ENCODE assay signal across 1 fruit fly cellular context in genomic region chr2L:12004211-12004979, dm6.
TF ChIP-seq lines count a peak whose summit lies in the region.

No protein-coding gene starts in this region.

TF ChIP-seq in whole organism, embryonic, 481 proteins besides CTCF, POLR2A, EP300 and RAD21 (continued from another document and continues in another):
- TF ChIP-seq CG33213 (GFP tag; optimal IDR thresholded peaks at IDR 0.05; lab: Kevin White, UChicago) (peak; percentile 49), pb (GFP tag; optimal IDR thresholded peaks at IDR 0.05; lab: Kevin White, UChicago) (no peak), zf30C (GFP tag; optimal IDR thresholded peaks at IDR 0.05; lab: Kevin White, UChicago) (no peak), Bdp1 (GFP tag; optimal IDR thresholded peaks at IDR 0.05; lab: Kevin White, UChicago) (peak; percentile 47), CG8089 (GFP tag; optimal IDR thresholded peaks at IDR 0.05; lab: Kevin White, UChicago) (peak; percentile 78), CG42726 (GFP tag; IDR thresholded peaks at IDR 0.05; lab: Robert Waterston, UW; ENCODE audit: partially characterized antibody) (no peak), org-1 (GFP tag; optimal IDR thresholded peaks at IDR 0.05; lab: Kevin White, UChicago) (peak; percentile 85), NFAT (GFP tag; IDR thresholded peaks at IDR 0.05; lab: Robert Waterston, UW) (no peak), cwo (GFP tag; optimal IDR thresholded peaks at IDR 0.05; lab: Kevin White, UChicago) (peak; percentile 47), CG10462 (GFP tag; optimal IDR thresholded peaks at IDR 0.05; lab: Kevin White, UChicago) (peak; percentile 12), Tbp (GFP tag; optimal IDR thresholded peaks at IDR 0.05; lab: Kevin White, UChicago) (no peak), CG5180 (GFP tag; optimal IDR thresholded peaks at IDR 0.05; lab: Kevin White, UChicago) (peak; percentile 69), psq (GFP tag; optimal IDR thresholded peaks at IDR 0.05; lab: Kevin White, UChicago) (peak; percentile 9), croc (GFP tag; conservative IDR thresholded peaks at IDR 0.05; lab: Robert Waterston, UW) (no peak; the same call in 1 of the 3 replicates), CG12769 (tag; optimal IDR thresholded peaks at IDR 0.05; lab: Kevin White, UChicago) (peak; percentile 91), lilli (GFP tag; optimal IDR thresholded peaks at IDR 0.05; lab: Kevin White, UChicago) (peak; percentile 35), Fer3 (tag; optimal IDR thresholded peaks at IDR 0.05; lab: Kevin White, UChicago) (peak; percentile 20), dpn (GFP tag; optimal IDR thresholded peaks at IDR 0.05; lab: Kevin White, UChicago) (peak; percentile 33 to 50), dmrt11E (tag; optimal IDR thresholded peaks at IDR 0.05; lab: Kevin White, UChicago) (peak; percentile 70), grau (tag; optimal IDR thresholded peaks at IDR 0.05; lab: Kevin White, UChicago) (peak; percentile 22), Atf-2 (GFP tag; optimal IDR thresholded peaks at IDR 0.05; lab: Kevin White, UChicago) (peak; percentile 5), CG14860 (GFP tag; IDR thresholded peaks at IDR 0.05; lab: Robert Waterston, UW; ENCODE audit: partially characterized antibody) (no peak), trh (GFP tag; optimal IDR thresholded peaks at IDR 0.05; lab: Kevin White, UChicago) (peak; percentile 58), D19A (tag; optimal IDR thresholded peaks at IDR 0.05; lab: Kevin White, UChicago) (peak; percentile 52), sug (tag; optimal IDR thresholded peaks at IDR 0.05; lab: Kevin White, UChicago) (peak; percentile 85), CG15073 (GFP tag; optimal IDR thresholded peaks at IDR 0.05; lab: Kevin White, UChicago) (no peak), emc (GFP tag; optimal IDR thresholded peaks at IDR 0.05; lab: Kevin White, UChicago) (peak; percentile 35), NfI (GFP tag; optimal IDR thresholded peaks at IDR 0.05; lab: Kevin White, UChicago) (peak; percentile 22), nerfin-1 (tag; optimal IDR thresholded peaks at IDR 0.05; lab: Kevin White, UChicago) (no peak), gem (tag; optimal IDR thresholded peaks at IDR 0.05; lab: Kevin White, UChicago) (peak; percentile 77), dati (GFP tag; IDR thresholded peaks at IDR 0.05; lab: Robert Waterston, UW) (no peak), aop (GFP tag; IDR thresholded peaks at IDR 0.05; lab: Robert Waterston, UW) (no peak), gcm (GFP tag; optimal IDR thresholded peaks at IDR 0.05; lab: Kevin White, UChicago) (peak; percentile 68), HHEX (GFP tag; optimal IDR thresholded peaks at IDR 0.05; lab: Kevin White, UChicago) (peak; percentile 79), Chrac-16 (GFP tag; optimal IDR thresholded peaks at IDR 0.05; lab: Kevin White, UChicago) (no peak), Camta (GFP tag; optimal IDR thresholded peaks at IDR 0.05; lab: Kevin White, UChicago) (peak; percentile 72), sisA (GFP tag; IDR thresholded peaks at IDR 0.05; lab: Robert Waterston, UW) (no peak), Kr (GFP tag; optimal IDR thresholded peaks at IDR 0.05; lab: Kevin White, UChicago) (peak; percentile 89), CG15696 (tag; optimal IDR thresholded peaks at IDR 0.05; lab: Kevin White, UChicago) (peak; percentile 77), pita (GFP tag; optimal IDR thresholded peaks at IDR 0.05; lab: Kevin White, UChicago) (no peak), ato (GFP tag; IDR thresholded peaks at IDR 0.05; lab: Robert Waterston, UW; ENCODE audit: partially characterized antibody) (no peak), CG11398 (GFP tag; optimal IDR thresholded peaks at IDR 0.05; lab: Kevin White, UChicago) (peak; percentile 86), wor (GFP tag; IDR thresholded peaks at IDR 0.05; lab: Robert Waterston, UW) (no peak), hth (optimal IDR thresholded peaks at IDR 0.05; lab: Kevin White, UChicago) (no peak), Mad (GFP tag; optimal IDR thresholded peaks at IDR 0.05; lab: Kevin White, UChicago) (peak; percentile 31), CG9817 (tag; optimal IDR thresholded peaks at IDR 0.05; lab: Kevin White, UChicago) (peak; percentile 12), trem (tag; optimal IDR thresholded peaks at IDR 0.05; lab: Kevin White, UChicago) (peak; percentile 20), Hr51 (GFP tag; optimal IDR thresholded peaks at IDR 0.05; lab: Kevin White, UChicago) (peak in 1 of 2 experiments; percentile 15), bsh (GFP tag; optimal IDR thresholded peaks at IDR 0.05; lab: Kevin White, UChicago) (peak in 1 of 2 experiments; percentile 80), Lhr (GFP tag; optimal IDR thresholded peaks at IDR 0.05; lab: Kevin White, UChicago) (no peak), CG1602 (GFP tag; optimal IDR thresholded peaks at IDR 0.05; lab: Kevin White, UChicago) (peak; percentile 8), Xbp1 (GFP tag; optimal IDR thresholded peaks at IDR 0.05; lab: Kevin White, UChicago) (peak; percentile 17), CG11247 (GFP tag; IDR thresholded peaks at IDR 0.05; lab: Robert Waterston, UW) (no peak), CG31388 (GFP tag; optimal IDR thresholded peaks at IDR 0.05; lab: Kevin White, UChicago) (no peak), slp2 (GFP tag; optimal IDR thresholded peaks at IDR 0.05; lab: Kevin White, UChicago) (peak; percentile 7), CG15479 (GFP tag; optimal IDR thresholded peaks at IDR 0.05; lab: Kevin White, UChicago) (no peak), cad (GFP tag; optimal IDR thresholded peaks at IDR 0.05; lab: Kevin White, UChicago) (no peak), da (GFP tag; optimal IDR thresholded peaks at IDR 0.05; lab: Kevin White, UChicago) (no peak), CG4854 (GFP tag; optimal IDR thresholded peaks at IDR 0.05; lab: Kevin White, UChicago) (peak; percentile 45), abd-A (tag; optimal IDR thresholded peaks at IDR 0.05; lab: Kevin White, UChicago) (peak; percentile 97), CG7987 (GFP tag; optimal IDR thresholded peaks at IDR 0.05; lab: Kevin White, UChicago) (peak; percentile 62), Xrp1 (GFP tag; IDR thresholded peaks at IDR 0.05; lab: Robert Waterston, UW) (no peak), ind (GFP tag; optimal IDR thresholded peaks at IDR 0.05; lab: Kevin White, UChicago) (no peak), sim (GFP tag; IDR thresholded peaks at IDR 0.05; lab: Robert Waterston, UW) (no peak), CG6813 (GFP tag; optimal IDR thresholded peaks at IDR 0.05; lab: Kevin White, UChicago) (peak; percentile 85), CG4328 (GFP tag; optimal IDR thresholded peaks at IDR 0.05; lab: Kevin White, UChicago) (peak; percentile 79), CG4282 (GFP tag; optimal IDR thresholded peaks at IDR 0.05; lab: Kevin White, UChicago) (peak; percentile 2), Ets65A (GFP tag; lab: Kevin White, UChicago) (peak; percentile 63), hb (GFP tag; IDR thresholded peaks at IDR 0.05; lab: Robert Waterston, UW; ENCODE audit: partially characterized antibody) (no peak), CG10979 (tag; optimal IDR thresholded peaks at IDR 0.05; lab: Kevin White, UChicago) (peak; percentile 24), CG2712 (tag; optimal IDR thresholded peaks at IDR 0.05; lab: Kevin White, UChicago) (peak; percentile 2), B-H1 (GFP tag; IDR thresholded peaks at IDR 0.05; lab: Robert Waterston, UW) (no peak), Atf6 (GFP tag; IDR thresholded peaks at IDR 0.05; lab: Robert Waterston, UW) (no peak), nau (GFP tag; optimal IDR thresholded peaks at IDR 0.05; lab: Kevin White, UChicago) (peak; percentile 83), PHDP (tag; optimal IDR thresholded peaks at IDR 0.05; lab: Kevin White, UChicago) (peak; percentile 80), al (GFP tag; IDR thresholded peaks at IDR 0.05; lab: Robert Waterston, UW) (no peak), CG15514 (GFP tag; optimal IDR thresholded peaks at IDR 0.05; lab: Kevin White, UChicago) (peak; percentile 29), luna (GFP tag; optimal IDR thresholded peaks at IDR 0.05; lab: Kevin White, UChicago) (no peak), zen (tag; optimal IDR thresholded peaks at IDR 0.05; lab: Kevin White, UChicago) (no peak), CG4820 (GFP tag; optimal IDR thresholded peaks at IDR 0.05; lab: Kevin White, UChicago) (peak; percentile 13), lbe (GFP tag; optimal IDR thresholded peaks at IDR 0.05; lab: Kevin White, UChicago) (no peak), CG4707 (GFP tag; optimal IDR thresholded peaks at IDR 0.05; lab: Kevin White, UChicago) (peak; percentile 88), CG14441 (GFP tag; IDR thresholded peaks at IDR 0.05; lab: Robert Waterston, UW) (no peak), Dip3 (GFP tag; optimal IDR thresholded peaks at IDR 0.05; lab: Kevin White, UChicago) (peak; percentile 37), cato (GFP tag; optimal IDR thresholded peaks at IDR 0.05; lab: Kevin White, UChicago; ENCODE audit: borderline replicate concordance) (peak; percentile 63), NC2α (GFP tag; optimal IDR thresholded peaks at IDR 0.05; lab: Kevin White, UChicago) (peak; percentile 72), CG31365 (tag; optimal IDR thresholded peaks at IDR 0.05; lab: Kevin White, UChicago) (peak; percentile 77), sens (GFP tag; lab: Kevin White, UChicago) (peak; percentile 95), Fer1 (GFP tag; optimal IDR thresholded peaks at IDR 0.05; lab: Kevin White, UChicago) (peak; percentile 80), CG4404 (GFP tag; IDR thresholded peaks at IDR 0.05; lab: Robert Waterston, UW) (no peak), CG8944 (GFP tag; optimal IDR thresholded peaks at IDR 0.05; lab: Kevin White, UChicago) (peak; percentile 24), CG32772 (GFP tag; IDR thresholded peaks at IDR 0.05; lab: Robert Waterston, UW) (no peak), gce (GFP tag; IDR thresholded peaks at IDR 0.05; lab: Robert Waterston, UW) (no peak), danr (GFP tag; IDR thresholded peaks at IDR 0.05; lab: Robert Waterston, UW) (no peak), NC2β (GFP tag; optimal IDR thresholded peaks at IDR 0.05; lab: Kevin White, UChicago) (peak; percentile 70), CG14965 (GFP tag; optimal IDR thresholded peaks at IDR 0.05; lab: Kevin White, UChicago; ENCODE audit: borderline replicate concordance) (peak; percentile 9), onecut (GFP tag; IDR thresholded peaks at IDR 0.05; lab: Robert Waterston, UW) (peak; percentile 44), HmgZ (tag; optimal IDR thresholded peaks at IDR 0.05; lab: Kevin White, UChicago) (peak; percentile 56), E2f2 (GFP tag; IDR thresholded peaks at IDR 0.05; lab: Robert Waterston, UW) (no peak), NK7.1 (GFP tag; optimal IDR thresholded peaks at IDR 0.05; lab: Kevin White, UChicago) (no peak), CG12942 (GFP tag; optimal IDR thresholded peaks at IDR 0.05; lab: Kevin White, UChicago) (peak; percentile 6), Scr (GFP tag; IDR thresholded peaks at IDR 0.05; lab: Robert Waterston, UW; ENCODE audit: partially characterized antibody) (no peak), CrebB (tag; optimal IDR thresholded peaks at IDR 0.05; lab: Kevin White, UChicago) (peak; percentile 85), CG2199 (GFP tag; IDR thresholded peaks at IDR 0.05; lab: Robert Waterston, UW) (no peak), CG13296 (GFP tag; optimal IDR thresholded peaks at IDR 0.05; lab: Kevin White, UChicago) (peak; percentile 67), kay (GFP tag; optimal IDR thresholded peaks at IDR 0.05; lab: Kevin White, UChicago) (peak; percentile 20), HLH3B (GFP tag; IDR thresholded peaks at IDR 0.05; lab: Robert Waterston, UW) (no peak), bbx (GFP tag; IDR thresholded peaks at IDR 0.05; lab: Robert Waterston, UW; ENCODE audit: partially characterized antibody) (no peak), CG34422 (GFP tag; IDR thresholded peaks at IDR 0.05; lab: Robert Waterston, UW) (no peak), zen2 (GFP tag; IDR thresholded peaks at IDR 0.05; lab: Robert Waterston, UW; ENCODE audit: partially characterized antibody) (no peak), Six4 (GFP tag; optimal IDR thresholded peaks at IDR 0.05; lab: Kevin White, UChicago) (peak; percentile 47), Dek (tag; optimal IDR thresholded peaks at IDR 0.05; lab: Kevin White, UChicago) (peak; percentile 44), ap (GFP tag; IDR thresholded peaks at IDR 0.05; lab: Robert Waterston, UW) (no peak), h (optimal IDR thresholded peaks at IDR 0.05; lab: Kevin White, UChicago) (no peak), Mrtf (GFP tag; IDR thresholded peaks at IDR 0.05; lab: Robert Waterston, UW) (no peak), CG18764 (GFP tag; optimal IDR thresholded peaks at IDR 0.05; lab: Kevin White, UChicago) (peak; percentile 39), CG10543 (GFP tag; optimal IDR thresholded peaks at IDR 0.05; lab: Kevin White, UChicago) (peak; percentile 85), CG12155 (GFP tag; optimal IDR thresholded peaks at IDR 0.05; lab: Kevin White, UChicago) (peak; percentile 23), CG10147 (GFP tag; optimal IDR thresholded peaks at IDR 0.05; lab: Kevin White, UChicago) (peak; percentile 39), CG7745 (tag; optimal IDR thresholded peaks at IDR 0.05; lab: Kevin White, UChicago) (peak; percentile 86), Blimp-1 (GFP tag; optimal IDR thresholded peaks at IDR 0.05; lab: Kevin White, UChicago) (peak; percentile 47), Gug (GFP tag; IDR thresholded peaks at IDR 0.05; lab: Robert Waterston, UW) (no peak), Sox102F (GFP tag; optimal IDR thresholded peaks at IDR 0.05; lab: Kevin White, UChicago) (peak; percentile 68), CG30403 (GFP tag; optimal IDR thresholded peaks at IDR 0.05; lab: Kevin White, UChicago) (no peak), Trl (optimal IDR thresholded peaks at IDR 0.05; lab: Kevin White, UChicago) (no peak), Trl (GFP tag; optimal IDR thresholded peaks at IDR 0.05; lab: Kevin White, UChicago) (peak; percentile 79), Max (GFP tag; optimal IDR thresholded peaks at IDR 0.05; lab: Kevin White, UChicago) (peak; percentile 24), disco-r (GFP tag; optimal IDR thresholded peaks at IDR 0.05; lab: Kevin White, UChicago) (peak; percentile 2), CHES-1-like (GFP tag; optimal IDR thresholded peaks at IDR 0.05; lab: Kevin White, UChicago) (peak; percentile 77), CG7357 (GFP tag; IDR thresholded peaks at IDR 0.05; lab: Robert Waterston, UW) (0 out of 3 replicates have a peak, but pooled peaks have one; percentile 7), maf-S (GFP tag; optimal IDR thresholded peaks at IDR 0.05; lab: Kevin White, UChicago) (peak; percentile 25), Dll (GFP tag; IDR thresholded peaks at IDR 0.05; lab: Robert Waterston, UW; ENCODE audit: partially characterized antibody) (no peak), CG3407 (GFP tag; optimal IDR thresholded peaks at IDR 0.05; lab: Kevin White, UChicago) (peak; percentile 93), D (optimal IDR thresholded peaks at IDR 0.05; lab: Kevin White, UChicago) (no peak), D (GFP tag; optimal IDR thresholded peaks at IDR 0.05; lab: Kevin White, UChicago) (peak; percentile 75)
